Fruit fly (Drosophila melanogaster): ENCODE measurements around the gene Cbs.

The Cbs gene

DNA sequence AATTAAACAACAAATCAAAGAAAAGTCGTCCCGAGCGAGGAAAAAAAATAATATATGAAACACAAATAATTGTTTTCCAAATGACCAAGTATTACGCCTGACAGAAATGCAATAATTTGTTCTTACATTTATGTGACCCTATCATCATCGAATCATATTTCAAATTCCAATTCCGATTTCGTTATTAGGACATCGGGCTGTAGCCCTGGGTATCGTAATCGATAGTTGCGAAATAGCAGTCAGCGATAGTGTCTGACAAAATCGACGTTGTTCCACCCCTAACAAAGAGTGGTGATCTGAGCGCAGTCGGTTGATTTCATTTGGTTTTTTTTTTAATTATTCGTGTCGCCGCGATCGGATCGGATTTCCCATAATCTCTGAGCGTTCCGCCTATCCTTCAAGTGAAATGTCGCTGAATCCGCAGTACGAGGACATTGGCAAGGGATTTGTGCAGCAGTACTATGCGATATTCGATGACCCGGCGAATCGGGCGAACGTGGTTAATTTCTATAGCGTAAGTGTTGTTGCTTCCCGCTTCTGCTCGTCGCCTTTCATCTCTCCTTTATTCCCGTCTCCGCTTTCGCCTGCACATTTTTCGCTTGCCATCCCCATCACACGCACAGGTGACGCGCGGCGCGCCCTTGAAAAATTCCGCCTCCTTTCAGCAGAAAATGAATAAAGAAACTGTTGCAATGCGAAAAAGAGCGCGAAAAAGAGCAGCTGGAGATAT is 9.6 kb upstream of the Cbs start, which contains the start of gene Ntf-2:
Ntf-2 (plus strand) TSS at position 262 of the 730 bp plus-strand sequence.
- TF ChIP-seq CG2129 (GFP tag; IDR thresholded peaks at IDR 0.05; ENCODE audit: partially characterized antibody) (peak; percentile 39), Hsf (GFP tag; optimal IDR thresholded peaks at IDR 0.05) (peak; percentile 37), CG32767 (GFP tag; IDR thresholded peaks at IDR 0.05) (no peak), Ets97D (GFP tag; optimal IDR thresholded peaks at IDR 0.05) (peak; percentile 54), Pdp1 (GFP tag; optimal IDR thresholded peaks at IDR 0.05) (peak in 1 of 2 experiments; percentile 38), Lim3 (GFP tag; IDR thresholded peaks at IDR 0.05) (no peak), ac (GFP tag; optimal IDR thresholded peaks at IDR 0.05) (no peak), wdn (GFP tag; IDR thresholded peaks at IDR 0.05) (0 out of 2 replicates have a peak, but pooled peaks have one; percentile 5), CG12659 (GFP tag; optimal IDR thresholded peaks at IDR 0.05) (peak; percentile 34), HmgD (GFP tag; optimal IDR thresholded peaks at IDR 0.05) (peak; percentile 55), vvl (GFP tag; IDR thresholded peaks at IDR 0.05) (0 out of 2 replicates have a peak, but pooled peaks have one; percentile 24), CG8944 (GFP tag; optimal IDR thresholded peaks at IDR 0.05) (peak; percentile 26), CG11456 (GFP tag; IDR thresholded peaks at IDR 0.05) (0 out of 3 replicates have a peak, but pooled peaks have one; percentile 41), tna (GFP tag; IDR thresholded peaks at IDR 0.05; ENCODE audit: partially characterized antibody) (peak; percentile 76), pzg (GFP tag; optimal IDR thresholded peaks at IDR 0.05) (peak; percentile 79), Drgx (GFP tag; IDR thresholded peaks at IDR 0.05) (peak; percentile 19; the same call in 1 of the 2 replicates), NK7.1 (GFP tag; optimal IDR thresholded peaks at IDR 0.05) (no peak), Scr (GFP tag; IDR thresholded peaks at IDR 0.05; ENCODE audit: partially characterized antibody) (peak; percentile 80), CG1024 (GFP tag; IDR thresholded peaks at IDR 0.05) (no peak), Hand (GFP tag; optimal IDR thresholded peaks at IDR 0.05) (no peak), CG6791 (GFP tag; IDR thresholded peaks at IDR 0.05; ENCODE audit: partially characterized antibody) (peak; percentile 89), CHES-1-like (GFP tag; optimal IDR thresholded peaks at IDR 0.05) (peak; percentile 9), slbo (GFP tag; IDR thresholded peaks at IDR 0.05) (peak; percentile 61), Rfx (GFP tag; IDR thresholded peaks at IDR 0.05) (peak; percentile 61), pho (GFP tag; optimal IDR thresholded peaks at IDR 0.05) (peak; percentile 17), Hmr (GFP tag; optimal IDR thresholded peaks at IDR 0.05) (peak; percentile 28), hbn (GFP tag; IDR thresholded peaks at IDR 0.05; ENCODE audit: partially characterized antibody) (peak; percentile 56), sr (GFP tag; IDR thresholded peaks at IDR 0.05) (no peak), CG15514 (GFP tag; optimal IDR thresholded peaks at IDR 0.05) (peak; percentile 51), Usf (GFP tag; optimal IDR thresholded peaks at IDR 0.05) (no peak), CG1603 (tag; optimal IDR thresholded peaks at IDR 0.05) (peak; percentile 60), CG1832 (GFP tag; optimal IDR thresholded peaks at IDR 0.05) (no peak), CG13287 (GFP tag; IDR thresholded peaks at IDR 0.05; ENCODE audit: partially characterized antibody) (peak; percentile 80), CTCF (GFP tag; optimal IDR thresholded peaks at IDR 0.05) (no peak), Atf3 (GFP tag; optimal IDR thresholded peaks at IDR 0.05) (no peak), CG8290 (GFP tag; optimal IDR thresholded peaks at IDR 0.05) (no peak), CG8290 (tag; optimal IDR thresholded peaks at IDR 0.05) (peak in 1 of 2 experiments; percentile 58), CG3847 (GFP tag; IDR thresholded peaks at IDR 0.05) (0 out of 2 replicates have a peak, but pooled peaks have one; percentile 17), inv (GFP tag; IDR thresholded peaks at IDR 0.05; ENCODE audit: partially characterized antibody) (peak; percentile 74), Sin3A (optimal IDR thresholded peaks at IDR 0.05) (peak; percentile 19), Ets65A (GFP tag) (peak; percentile 73), Myb (GFP tag; optimal IDR thresholded peaks at IDR 0.05) (peak; percentile 28), CG9932 (GFP tag; IDR thresholded peaks at IDR 0.05) (peak; percentile 80), CoRest (tag; optimal IDR thresholded peaks at IDR 0.05) (peak; percentile 8), zen2 (GFP tag; IDR thresholded peaks at IDR 0.05; ENCODE audit: partially characterized antibody) (peak; percentile 76; the same call in 2 of the 3 replicates), E2f2 (GFP tag; IDR thresholded peaks at IDR 0.05) (peak; percentile 64), ssp (GFP tag; IDR thresholded peaks at IDR 0.05) (no peak), nmo (GFP tag; optimal IDR thresholded peaks at IDR 0.05) (peak; percentile 34), CG31388 (GFP tag; optimal IDR thresholded peaks at IDR 0.05) (no peak), CG33213 (GFP tag; optimal IDR thresholded peaks at IDR 0.05) (peak; percentile 38)

All from whole organism, embryonic.